Worm (Caenorhabditis elegans) whole organism, young adult: ENCODE data around the gene vglu-2.

Experiments
- B0336.3 ChIP-seq: fragments of 200-800 bp; sonication (Bioruptor generic); IDR thresholded peaks from 2 replicates; pipeline ENCODE4 v1.3.6; 2022; ENCODE audit warnings: missing genetic modification characterization, missing compliant biosample characterization
- F22D6.2 ChIP-seq: sonication (generic microtip); optimal IDR thresholded peaks from 2 replicates; lab custom pipeline; 2016; ENCODE audit warnings: mild to moderate bottlenecking, missing genetic modification characterization, missing compliant biosample characterization
- Y79H2A.3 ChIP-seq: fragments of 200-800 bp; sonication (Bioruptor generic); conservative IDR thresholded peaks from 2 replicates; pipeline ENCODE4 v1.3.6; 2022; ENCODE audit warnings: missing genetic modification reagents, missing genetic modification characterization, missing compliant biosample characterization
- dox-1 ChIP-seq: fragments of 200-800 bp; sonication (Bioruptor generic); IDR thresholded peaks from 2 replicates; pipeline ENCODE4 v1.3.6; 2022; ENCODE audit warnings: missing genetic modification reagents, missing genetic modification characterization, missing compliant biosample characterization
- efl-1 ChIP-seq: fragments of 150-350 bp; optimal IDR thresholded peaks from 2 replicates; lab custom pipeline; 2014; ENCODE audit warnings: missing biosample characterization, missing genetic modification reagents, missing genetic modification characterization
- hrde-1 ChIP-seq: sonication (generic microtip); optimal IDR thresholded peaks from 2 replicates; lab custom pipeline; 2016; ENCODE audit warnings: missing genetic modification characterization, mild to moderate bottlenecking, missing compliant biosample characterization, moderate library complexity, missing genotype, missing genetic modification reagents, borderline replicate concordance
- lin-54 ChIP-seq: fragments of 200-800 bp; sonication (Bioruptor generic); optimal IDR thresholded peaks from 2 replicates; lab custom pipeline; 2018; ENCODE audit warnings: mild to moderate bottlenecking, missing genetic modification characterization, missing compliant biosample characterization
- nhr-90 ChIP-seq: sonication (generic microtip); optimal IDR thresholded peaks from 2 replicates; lab custom pipeline; 2016; ENCODE audit warnings: missing genotype, mild to moderate bottlenecking, missing genetic modification characterization, missing compliant biosample characterization
- pha-4 ChIP-seq: fragments of 150-350 bp; sonication (generic microtip); optimal IDR thresholded peaks from 2 replicates; lab custom pipeline; 2014; ENCODE audit warnings: missing biosample characterization, missing genetic modification reagents, missing genetic modification characterization
- rpc-1 ChIP-seq, 2 experiments: fragments of 150-350 bp in 1 of 2; sonication (generic microtip) in 1 of 2; optimal IDR thresholded peaks; 2 replicates each; lab custom pipeline; 2014 to 2018; ENCODE audit warnings: missing biosample characterization in 1 of 2, missing genetic modification characterization in 1 of 2, missing genetic modification reagents in 1 of 2, missing genotype in 1 of 2
- snpc-1.1 ChIP-seq: sonication (generic microtip); optimal IDR thresholded peaks from 2 replicates; lab custom pipeline; 2017; ENCODE audit warnings: missing genetic modification characterization, mild to moderate bottlenecking, missing compliant biosample characterization, antibody characterized with exemption, moderate library complexity, missing genotype, missing genetic modification reagents; ENCODE audit not compliant: insufficient read depth
- unc-62 ChIP-seq: fragments of 150-350 bp; optimal IDR thresholded peaks from 2 replicates; lab custom pipeline; 2014; ENCODE audit warnings: missing biosample characterization, missing genetic modification reagents, missing genetic modification characterization
- ztf-25 ChIP-seq: fragments of 200-800 bp; sonication (Bioruptor generic); IDR thresholded peaks from 2 replicates; pipeline ENCODE4 v1.3.6; 2022; ENCODE audit warnings: missing genetic modification reagents, missing genetic modification characterization, missing compliant biosample characterization

DNA sequence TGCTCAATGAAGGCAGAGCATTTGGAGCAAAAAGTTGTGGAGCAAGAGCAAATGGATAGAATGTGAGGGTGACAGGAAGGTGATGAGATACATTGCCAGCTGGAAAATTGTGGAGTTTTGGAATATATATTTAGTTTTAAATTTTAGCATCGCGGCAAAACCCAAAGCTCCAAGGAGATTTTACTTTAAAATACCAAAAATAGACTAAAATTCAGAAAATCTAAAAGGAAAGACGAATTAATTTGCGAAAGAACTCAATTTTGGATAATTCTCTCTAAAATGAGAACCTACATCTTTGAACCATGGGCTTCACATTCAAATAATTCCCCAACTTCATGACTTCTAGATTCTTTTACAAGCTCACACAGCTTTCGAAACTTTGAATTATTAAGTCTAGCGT is 37.6 kb downstream of the vglu-2 start, which contains the start of gene T07C4.12:
- TF ChIP-seq snpc-1.1 (no peak), nhr-90 (tag; lab: Kevin White, UChicago) (no peak), dox-1 (GFP tag; lab: Robert Waterston, UW) (no peak), pha-4 (tag; lab: Kevin White, UChicago) (no peak), ztf-25 (GFP tag; lab: Robert Waterston, UW) (no peak), rpc-1 (optimal IDR thresholded peaks at IDR 0.05; lab: Kevin White, UChicago) (no peak), rpc-1 (tag; optimal IDR thresholded peaks at IDR 0.05; lab: Kevin White, UChicago) (no peak), unc-62 (no peak), lin-54 (GFP tag; lab: Kevin White, UChicago) (no peak), efl-1 (GFP tag; lab: Kevin White, UChicago) (no peak), hrde-1 (tag; lab: Kevin White, UChicago) (no peak), F22D6.2 (no peak), B0336.3 (GFP tag; lab: Robert Waterston, UW) (no peak), Y79H2A.3 (no peak)
